Worm (Caenorhabditis elegans) whole organism, young adult: ENCODE measurements around the gene B0507.8.

Source experiments
- B0019.2 ChIP-seq: fragments of 200-800 bp; sonication (Bioruptor generic); conservative IDR thresholded peaks from 2 replicates; pipeline ENCODE4 v1.3.6; 2022; ENCODE audit warnings: missing genetic modification reagents, missing genetic modification characterization, missing compliant biosample characterization
- B0035.1 ChIP-seq: sonication (generic microtip); optimal IDR thresholded peaks from 2 replicates; lab custom pipeline; 2016; ENCODE audit warnings: missing genetic modification characterization, mild to moderate bottlenecking, missing compliant biosample characterization, missing genotype, missing genetic modification reagents
- B0336.3 ChIP-seq: fragments of 200-800 bp; sonication (Bioruptor generic); IDR thresholded peaks from 2 replicates; pipeline ENCODE4 v1.3.6; 2022; ENCODE audit warnings: missing genetic modification characterization, missing compliant biosample characterization
- C06A6.2 ChIP-seq: fragments of 200-800 bp; sonication (Bioruptor generic); conservative IDR thresholded peaks from 2 replicates; pipeline ENCODE4 v1.3.6; 2022; ENCODE audit warnings: missing genetic modification characterization, missing compliant biosample characterization
- D2030.7 ChIP-seq: fragments of 200-800 bp; sonication (Bioruptor generic); IDR thresholded peaks from 2 replicates; pipeline ENCODE4 v1.3.6; 2022; ENCODE audit warnings: missing genetic modification reagents, missing genetic modification characterization, missing compliant biosample characterization
- F49E8.2 ChIP-seq: sonication (generic microtip); optimal IDR thresholded peaks from 3 replicates; lab custom pipeline; 2017; ENCODE audit warnings: missing genetic modification characterization, mild to moderate bottlenecking, missing compliant biosample characterization, antibody characterized with exemption, moderate library complexity; ENCODE audit not compliant: insufficient read depth
- F52B5.7 ChIP-seq: sonication (generic microtip); optimal IDR thresholded peaks from 2 replicates; lab custom pipeline; 2016; ENCODE audit warnings: mild to moderate bottlenecking, missing genetic modification characterization, missing compliant biosample characterization
- K11D2.4 ChIP-seq: fragments of 200-800 bp; sonication (Bioruptor generic); IDR thresholded peaks from 2 replicates; pipeline ENCODE4 v1.3.6; 2022; ENCODE audit warnings: missing genetic modification reagents, missing genetic modification characterization, missing compliant biosample characterization
- Y53G8AR.9 ChIP-seq: fragments of 200-800 bp; sonication (Bioruptor generic); conservative IDR thresholded peaks from 2 replicates; pipeline ENCODE4 v1.3.6; 2022; ENCODE audit warnings: missing genetic modification reagents, missing genetic modification characterization, missing compliant biosample characterization
- Y79H2A.3 ChIP-seq: fragments of 200-800 bp; sonication (Bioruptor generic); conservative IDR thresholded peaks from 2 replicates; pipeline ENCODE4 v1.3.6; 2022; ENCODE audit warnings: missing genetic modification reagents, missing genetic modification characterization, missing compliant biosample characterization
- Y95B8A.8 ChIP-seq: fragments of 200-800 bp; sonication (Bioruptor generic); IDR thresholded peaks from 2 replicates; pipeline ENCODE4 v1.3.6; 2022; ENCODE audit warnings: missing genetic modification reagents, missing genetic modification characterization, missing compliant biosample characterization
- attf-5 ChIP-seq: fragments of 200-800 bp; sonication (Bioruptor generic); optimal IDR thresholded peaks from 2 replicates; lab custom pipeline; 2018; ENCODE audit warnings: mild to moderate bottlenecking, missing genetic modification characterization, missing compliant biosample characterization
- attf-6 ChIP-seq: fragments of 200-800 bp; sonication (Bioruptor generic); IDR thresholded peaks from 2 replicates; pipeline ENCODE4 v1.3.6; 2022; ENCODE audit warnings: missing genetic modification reagents, missing genetic modification characterization, missing compliant biosample characterization
- bed-1 ChIP-seq: fragments of 200-800 bp; sonication (Bioruptor generic); IDR thresholded peaks from 2 replicates; pipeline ENCODE4 v1.3.6; 2022; ENCODE audit warnings: missing genetic modification reagents, missing genetic modification characterization, missing compliant biosample characterization
- bed-2 ChIP-seq: fragments of 200-800 bp; sonication (Bioruptor generic); IDR thresholded peaks from 2 replicates; pipeline ENCODE4 v1.3.6; 2022; ENCODE audit warnings: missing genetic modification reagents, missing genetic modification characterization, missing compliant biosample characterization
- ccch-3 ChIP-seq: fragments of 200-800 bp; sonication (Bioruptor generic); optimal IDR thresholded peaks from 2 replicates; lab custom pipeline; 2018; ENCODE audit warnings: mild to moderate bottlenecking, missing genetic modification characterization, missing compliant biosample characterization
- ceh-27 ChIP-seq: fragments of 200-800 bp; sonication (Bioruptor generic); optimal IDR thresholded peaks from 2 replicates; lab custom pipeline; 2018; ENCODE audit warnings: mild to moderate bottlenecking, missing genetic modification characterization, moderate library complexity, missing compliant biosample characterization
- ceh-58 ChIP-seq: fragments of 200-800 bp; sonication (Bioruptor generic); IDR thresholded peaks from 2 replicates; pipeline ENCODE4 v1.3.6; 2022; ENCODE audit warnings: missing genetic modification characterization, missing compliant biosample characterization
- ceh-91 ChIP-seq: fragments of 200-800 bp; sonication (Bioruptor generic); IDR thresholded peaks from 2 replicates; pipeline ENCODE4 v1.3.6; 2022; ENCODE audit warnings: missing genetic modification reagents, missing genetic modification characterization, missing compliant biosample characterization
- die-1 ChIP-seq: sonication (generic microtip); optimal IDR thresholded peaks from 2 replicates; lab custom pipeline; 2016; ENCODE audit warnings: missing genotype, mild to moderate bottlenecking, missing genetic modification characterization, missing compliant biosample characterization
- dox-1 ChIP-seq: fragments of 200-800 bp; sonication (Bioruptor generic); IDR thresholded peaks from 2 replicates; pipeline ENCODE4 v1.3.6; 2022; ENCODE audit warnings: missing genetic modification reagents, missing genetic modification characterization, missing compliant biosample characterization
- ekl-4 ChIP-seq: fragments of 200-800 bp; sonication (Bioruptor generic); IDR thresholded peaks from 2 replicates; pipeline ENCODE4 v1.3.6; 2022; ENCODE audit warnings: missing genetic modification reagents, missing genetic modification characterization, missing compliant biosample characterization
- hmg-1.2 ChIP-seq: fragments of 200-800 bp; sonication (Bioruptor generic); IDR thresholded peaks from 2 replicates; pipeline ENCODE4 v1.3.6; 2022; ENCODE audit warnings: missing genetic modification reagents, missing genetic modification characterization, missing compliant biosample characterization
- hmg-20 ChIP-seq: fragments of 200-800 bp; sonication (Bioruptor generic); IDR thresholded peaks from 2 replicates; pipeline ENCODE4 v1.3.6; 2022; ENCODE audit warnings: missing genetic modification reagents, missing genetic modification characterization, missing compliant biosample characterization
- lin-26 ChIP-seq: fragments of 200-800 bp; sonication (Bioruptor generic); IDR thresholded peaks from 2 replicates; pipeline ENCODE4 v1.3.6; 2022; ENCODE audit warnings: missing genetic modification reagents, missing genetic modification characterization, missing compliant biosample characterization
- lin-35 ChIP-seq, 3 experiments: fragments of 150-350 bp in 2 of 3; sonication (generic microtip) in 1 of 3; optimal IDR thresholded peaks; 2 replicates each; lab custom pipeline; 2014 to 2018; ENCODE audit warnings: missing biosample characterization in 3 of 3, missing genetic modification characterization in 3 of 3, missing genetic modification reagents in 3 of 3
- madf-10 ChIP-seq: sonication (generic microtip); optimal IDR thresholded peaks from 2 replicates; lab custom pipeline; 2016; ENCODE audit warnings: mild to moderate bottlenecking, missing genetic modification characterization, missing compliant biosample characterization
- nfya-2 ChIP-seq: fragments of 200-800 bp; sonication (Bioruptor generic); IDR thresholded peaks from 2 replicates; pipeline ENCODE4 v1.3.6; 2022; ENCODE audit warnings: missing genetic modification reagents, missing genetic modification characterization, missing compliant biosample characterization
- nhr-120 ChIP-seq: fragments of 200-800 bp; sonication (Bioruptor generic); IDR thresholded peaks from 2 replicates; pipeline ENCODE4 v1.3.6; 2022; ENCODE audit warnings: missing genetic modification characterization, missing compliant biosample characterization
- nhr-179 ChIP-seq: sonication (generic microtip); optimal IDR thresholded peaks from 2 replicates; lab custom pipeline; 2016; ENCODE audit warnings: mild to moderate bottlenecking, missing genetic modification characterization, missing compliant biosample characterization
- nhr-27 ChIP-seq: fragments of 200-800 bp; sonication (Bioruptor generic); optimal IDR thresholded peaks from 2 replicates; lab custom pipeline; 2018; ENCODE audit warnings: mild to moderate bottlenecking, missing genetic modification characterization, moderate library complexity, missing compliant biosample characterization
- nhr-80 ChIP-seq: sonication (generic microtip); optimal IDR thresholded peaks from 2 replicates; lab custom pipeline; 2016; ENCODE audit warnings: missing genetic modification characterization, missing compliant biosample characterization
- pha-4 ChIP-seq: fragments of 150-350 bp; sonication (generic microtip); optimal IDR thresholded peaks from 2 replicates; lab custom pipeline; 2014; ENCODE audit warnings: missing biosample characterization, missing genetic modification reagents, missing genetic modification characterization
- rcor-1 ChIP-seq: fragments of 200-800 bp; sonication (Bioruptor generic); IDR thresholded peaks from 2 replicates; pipeline ENCODE4 v1.3.6; 2022; ENCODE audit warnings: missing genetic modification reagents, missing genetic modification characterization, missing compliant biosample characterization
- rec-8 ChIP-seq, 2 experiments: sonication (generic microtip); optimal IDR thresholded peaks; 2 replicates each; lab custom pipeline; 2016; ENCODE audit warnings: mild to moderate bottlenecking in 2 of 2, missing genetic modification characterization in 2 of 2, missing genetic modification reagents in 2 of 2, missing genotype in 2 of 2, missing biosample characterization in 1 of 2, missing compliant biosample characterization in 1 of 2, moderate library complexity in 1 of 2
- sea-2 ChIP-seq: fragments of 200-800 bp; sonication (Bioruptor generic); IDR thresholded peaks from 2 replicates; pipeline ENCODE4 v1.3.6; 2022; ENCODE audit warnings: missing genetic modification characterization, missing compliant biosample characterization
- snpc-3.4 ChIP-seq: sonication (generic microtip); optimal IDR thresholded peaks from 2 replicates; lab custom pipeline; 2017; ENCODE audit warnings: missing genetic modification characterization, mild to moderate bottlenecking, missing compliant biosample characterization, antibody characterized with exemption, moderate library complexity, missing genotype, missing genetic modification reagents
- tbp1 ChIP-seq: fragments of 200-800 bp; sonication (Bioruptor generic); optimal IDR thresholded peaks from 2 replicates; lab custom pipeline; 2018; ENCODE audit warnings: mild to moderate bottlenecking, missing genetic modification characterization, missing compliant biosample characterization
- zfh-2 ChIP-seq: fragments of 200-800 bp; sonication (Bioruptor generic); conservative IDR thresholded peaks from 2 replicates; pipeline ENCODE4 v1.3.6; 2022; ENCODE audit warnings: missing genetic modification reagents, missing genetic modification characterization, missing compliant biosample characterization
- ztf-18 ChIP-seq: sonication (generic microtip); optimal IDR thresholded peaks from 2 replicates; lab custom pipeline; 2016; ENCODE audit warnings: missing genotype, mild to moderate bottlenecking, missing genetic modification characterization, missing compliant biosample characterization
- ztf-22 ChIP-seq: fragments of 200-800 bp; sonication (Bioruptor generic); optimal IDR thresholded peaks from 2 replicates; lab custom pipeline; 2018; ENCODE audit warnings: mild to moderate bottlenecking, missing genetic modification characterization, moderate library complexity, missing compliant biosample characterization
- ztf-3 ChIP-seq: fragments of 200-800 bp; sonication (Bioruptor generic); optimal IDR thresholded peaks from 2 replicates; lab custom pipeline; 2018; ENCODE audit warnings: mild to moderate bottlenecking, missing genetic modification characterization, missing compliant biosample characterization

B0507.8 gene

DNA sequence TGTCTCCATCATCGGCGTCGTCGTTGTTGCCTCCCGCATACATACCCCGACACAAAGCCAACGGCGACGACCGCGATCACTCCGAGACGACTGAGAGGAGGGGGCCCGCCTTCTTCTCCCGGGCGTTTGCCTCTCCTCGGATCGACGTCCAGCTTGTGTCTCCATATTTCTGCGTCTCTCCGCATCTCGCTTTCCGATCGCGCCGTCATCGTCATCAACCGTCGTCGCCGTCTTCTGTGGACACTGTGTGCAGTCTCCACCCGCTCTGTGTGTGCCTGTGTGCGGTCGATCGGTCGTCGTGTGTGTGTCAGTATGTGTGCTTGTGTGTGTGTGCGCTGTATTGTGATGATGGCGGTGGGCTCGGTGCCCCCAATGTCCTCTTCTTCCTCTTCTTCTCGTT, 22.8 kb upstream of the B0507.8 start (continued):
- TF ChIP-seq B0035.1 (no peak), nhr-80 (peak; percentile 75), nhr-27 (tag; lab: Kevin White, UChicago) (no peak), tbp1 (peak; percentile 8), nfya-2 (no peak), Y79H2A.3 (GFP tag; lab: Robert Waterston, UW) (no peak), C06A6.2 (GFP tag; lab: Robert Waterston, UW) (no peak), ccch-3 (GFP tag; lab: Kevin White, UChicago) (no peak), ztf-22 (no peak), Y53G8AR.9 (no peak), madf-10 (tag; lab: Kevin White, UChicago) (no peak), rcor-1 (GFP tag; lab: Robert Waterston, UW) (no peak), snpc-3.4 (tag; lab: Kevin White, UChicago) (no peak), lin-35 (GFP tag; optimal IDR thresholded peaks at IDR 0.05; lab: Kevin White, UChicago) (no peak), K11D2.4 (0 out of 2 replicates have a peak, but pooled peaks have one; percentile 34), sea-2 (GFP tag; lab: Robert Waterston, UW) (0 out of 2 replicates have a peak, but pooled peaks have one; percentile 19), Y95B8A.8 (GFP tag; lab: Robert Waterston, UW) (no peak), attf-6 (GFP tag; lab: Robert Waterston, UW) (no peak)

DNA sequence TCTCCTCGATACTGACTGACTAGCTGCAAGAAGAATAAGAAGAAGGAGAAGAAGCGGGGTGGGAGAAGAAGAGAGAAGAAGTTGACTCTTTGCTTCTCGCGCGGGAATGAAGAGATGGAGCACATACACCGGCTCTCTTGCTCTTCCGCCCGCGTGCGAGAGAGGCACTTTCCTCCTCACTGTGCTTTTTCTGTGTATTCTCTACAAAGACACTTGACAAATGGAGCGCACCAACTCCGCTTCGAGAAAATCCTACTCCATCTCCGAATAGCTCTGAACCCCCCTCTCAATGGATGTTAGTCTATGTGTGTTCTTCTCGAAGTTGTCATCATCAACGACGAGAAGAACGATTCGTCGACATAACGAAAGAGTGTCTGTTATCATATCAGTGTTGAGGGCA, 21.7 kb upstream of the B0507.8 start:
- no peak for TF ChIP-seq bed-1 (GFP tag; lab: Robert Waterston, UW)
- TF ChIP-seq zfh-2 (GFP tag; lab: Robert Waterston, UW): peak; percentile 73
- TF ChIP-seq nfya-2: no peak
- no peak for TF ChIP-seq attf-5 (GFP tag; lab: Kevin White, UChicago)
- TF ChIP-seq B0336.3 (GFP tag; lab: Robert Waterston, UW): no peak
- no peak for TF ChIP-seq die-1 (tag; lab: Kevin White, UChicago)
- TF ChIP-seq ceh-58 (GFP tag; lab: Robert Waterston, UW): no peak
- no peak for TF ChIP-seq ccch-3 (GFP tag; lab: Kevin White, UChicago)
- no peak for TF ChIP-seq B0019.2
- no peak for TF ChIP-seq ceh-27 (GFP tag; lab: Kevin White, UChicago)
- no peak for TF ChIP-seq dox-1 (GFP tag; lab: Robert Waterston, UW)
- peak; percentile 11 for TF ChIP-seq nhr-80
- TF ChIP-seq rec-8 (tag; optimal IDR thresholded peaks at IDR 0.05; lab: Kevin White, UChicago): no peak
- no peak for TF ChIP-seq ceh-91
- no peak for TF ChIP-seq pha-4

- no peak for TF ChIP-seq nhr-120
- no peak for TF ChIP-seq ekl-4
- no peak for TF ChIP-seq B0035.1
- TF ChIP-seq ceh-27 (GFP tag; lab: Kevin White, UChicago): peak; percentile 8
- TF ChIP-seq lin-26 (GFP tag; lab: Robert Waterston, UW): no peak
- TF ChIP-seq, all 124 proteins: peak for 1
These were observed 19.4 kb upstream of the B0507.8 start for ce11 chrV:8782112-8782511.

DNA sequence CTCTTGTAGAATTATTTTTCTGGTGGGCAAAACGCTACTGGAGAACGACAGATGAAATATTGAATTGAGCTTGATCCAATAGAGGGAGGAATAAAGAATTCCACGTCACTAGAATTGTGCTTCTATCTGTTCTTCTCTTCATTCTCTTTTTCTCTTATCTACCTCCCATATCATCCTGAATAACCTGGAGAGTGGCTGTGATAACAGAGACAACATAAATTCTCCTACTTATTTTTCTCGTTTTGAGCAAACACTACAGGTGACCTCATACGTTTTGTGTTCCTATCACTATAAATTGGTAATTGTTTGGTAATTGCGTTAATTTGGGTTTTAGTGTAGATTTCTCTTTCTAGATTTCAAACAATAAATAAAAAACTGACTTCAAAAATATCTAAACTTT, 18.4 kb upstream of the B0507.8 start:
- TF ChIP-seq B0019.2: no peak
- TF ChIP-seq nhr-80: peak; percentile 33

DNA sequence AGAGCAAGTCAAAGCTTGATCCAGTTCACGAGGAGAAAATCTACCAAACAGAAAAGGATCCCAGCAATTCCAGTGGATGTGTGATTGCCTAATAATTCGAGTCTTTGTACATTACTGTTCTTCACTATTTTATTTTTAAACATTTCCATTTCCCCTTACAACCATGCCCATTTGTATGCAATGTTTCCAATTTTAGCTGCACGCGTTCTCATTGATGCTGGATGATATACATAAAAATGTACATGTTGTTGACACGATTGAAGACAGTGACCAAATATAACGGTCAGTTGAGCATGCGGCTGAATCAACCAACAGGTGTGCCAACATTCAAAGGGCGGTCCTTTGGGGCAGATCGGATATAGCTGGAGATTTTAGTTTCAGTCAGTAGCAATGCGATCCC, 13.5 kb upstream of the B0507.8 start, which contains the start of gene B0507.1:
TSS of gene B0507.1 (plus strand) at position 301 of the 400 bp plus-strand sequence.
- TF ChIP-seq hmg-1.2 (GFP tag; lab: Robert Waterston, UW) (no peak), pha-4 (no peak), tbp1 (no peak), ztf-3 (GFP tag; lab: Kevin White, UChicago) (no peak), F49E8.2 (tag; lab: Kevin White, UChicago) (no peak), hmg-20 (no peak), F52B5.7 (tag; lab: Kevin White, UChicago) (no peak), bed-2 (GFP tag; lab: Robert Waterston, UW) (no peak), zfh-2 (GFP tag; lab: Robert Waterston, UW) (no peak), nhr-179 (tag; lab: Kevin White, UChicago) (no peak), ztf-18 (tag; lab: Kevin White, UChicago) (no peak), D2030.7 (GFP tag; lab: Robert Waterston, UW) (no peak), lin-26 (GFP tag; lab: Robert Waterston, UW) (no peak)
- TF ChIP-seq, all 124 proteins: peak for 0
